Worm (Caenorhabditis elegans) whole organism, L4 larva: ENCODE data around the gene twk-23.

Experiments used
- F10B5.3 ChIP-seq: sonication (generic microtip); optimal IDR thresholded peaks from 2 replicates; lab custom pipeline; 2016; ENCODE audit warnings: mild to moderate bottlenecking, missing genetic modification characterization, missing compliant biosample characterization
- F44E2.7 ChIP-seq: fragments of 200-800 bp; sonication (Bioruptor generic); IDR thresholded peaks from 2 replicates; pipeline ENCODE4 v2.1.2; 2022; ENCODE audit warnings: missing genetic modification characterization, missing compliant biosample characterization
- Y105C5A.15 ChIP-seq: fragments of 200-800 bp; sonication (Bioruptor generic); IDR thresholded peaks from 2 replicates; pipeline ENCODE4 v1.3.6; 2022; ENCODE audit warnings: missing genetic modification characterization, missing compliant biosample characterization
- Y48G9A.11 ChIP-seq: fragments of 200-800 bp; sonication (Bioruptor generic); IDR thresholded peaks from 2 replicates; pipeline ENCODE4 v1.3.6; 2022; ENCODE audit warnings: missing genetic modification reagents, missing genetic modification characterization, missing compliant biosample characterization
- ZK337.2 ChIP-seq: fragments of 200-800 bp; sonication (Bioruptor generic); IDR thresholded peaks from 2 replicates; pipeline ENCODE4 v1.3.6; 2022; ENCODE audit warnings: missing genetic modification reagents, missing genetic modification characterization, missing compliant biosample characterization
- aly-2 ChIP-seq: sonication (generic microtip); optimal IDR thresholded peaks from 2 replicates; lab custom pipeline; 2018; ENCODE audit warnings: missing biosample characterization, missing genetic modification characterization
- arid-1 ChIP-seq: fragments of 200-800 bp; sonication (Bioruptor generic); conservative IDR thresholded peaks from 2 replicates; pipeline ENCODE4 v1.3.6; 2022; ENCODE audit warnings: missing genetic modification reagents, missing genetic modification characterization, missing compliant biosample characterization
- ceh-20 ChIP-seq: fragments of 200-800 bp; sonication (Bioruptor generic); IDR thresholded peaks from 2 replicates; pipeline ENCODE4 v1.3.6; 2022; ENCODE audit warnings: missing genetic modification reagents, missing genetic modification characterization, missing compliant biosample characterization
- ceh-82 ChIP-seq: sonication (generic microtip); optimal IDR thresholded peaks from 2 replicates; lab custom pipeline; 2017; ENCODE audit warnings: missing biosample characterization, missing genetic modification characterization
- daf-16 ChIP-seq, 3 experiments: sonication (generic microtip); optimal IDR thresholded peaks; 2 replicates each; lab custom pipeline; 2016 to 2017; ENCODE audit warnings: missing genetic modification characterization in 3 of 3, missing genetic modification reagents in 3 of 3, mild to moderate bottlenecking in 2 of 3, missing compliant biosample characterization in 2 of 3, missing biosample characterization in 1 of 3, moderate library complexity in 1 of 3
- daf-19 ChIP-seq: fragments of 200-800 bp; sonication (Bioruptor generic); conservative IDR thresholded peaks from 2 replicates; pipeline ENCODE4 v1.3.6; 2022; ENCODE audit warnings: missing genetic modification characterization, missing compliant biosample characterization
- daf-8 ChIP-seq: fragments of 200-800 bp; sonication (Bioruptor generic); IDR thresholded peaks from 2 replicates; pipeline ENCODE4 v1.3.6; 2022; ENCODE audit warnings: missing genetic modification characterization, missing compliant biosample characterization
- dmd-6 ChIP-seq: fragments of 200-800 bp; sonication (Bioruptor generic); IDR thresholded peaks from 2 replicates; pipeline ENCODE4 v1.3.6; 2022; ENCODE audit warnings: missing genetic modification reagents, missing genetic modification characterization, missing compliant biosample characterization
- dmd-8 ChIP-seq: fragments of 200-800 bp; sonication (Bioruptor generic); IDR thresholded peaks from 2 replicates; pipeline ENCODE4 v1.3.6; 2022; ENCODE audit warnings: missing genetic modification characterization, missing compliant biosample characterization
- dpl-1 ChIP-seq: fragments of 150-350 bp; optimal IDR thresholded peaks from 2 replicates; lab custom pipeline; 2014; ENCODE audit warnings: missing biosample characterization, missing genetic modification reagents, missing genetic modification characterization
- dve-1 ChIP-seq: sonication (generic microtip); optimal IDR thresholded peaks from 2 replicates; lab custom pipeline; 2017; ENCODE audit warnings: antibody characterized with exemption, mild to moderate bottlenecking, missing genetic modification characterization, missing compliant biosample characterization; ENCODE audit not compliant: insufficient read depth
- fos-1 ChIP-seq: fragments of 150-350 bp; optimal IDR thresholded peaks from 2 replicates; lab custom pipeline; 2014; ENCODE audit warnings: missing biosample characterization, missing genetic modification characterization
- hlh-11 ChIP-seq: fragments of 200-800 bp; sonication (Bioruptor generic); optimal IDR thresholded peaks from 2 replicates; lab custom pipeline; 2018; ENCODE audit warnings: mild to moderate bottlenecking, missing genetic modification characterization, missing compliant biosample characterization
- hlh-30 ChIP-seq: sonication (generic microtip); optimal IDR thresholded peaks from 2 replicates; lab custom pipeline; 2017; ENCODE audit warnings: antibody characterized with exemption, mild to moderate bottlenecking, missing genetic modification characterization, missing compliant biosample characterization; ENCODE audit not compliant: insufficient read depth
- hmg-1.1 ChIP-seq: fragments of 200-800 bp; sonication (Bioruptor generic); IDR thresholded peaks from 2 replicates; pipeline ENCODE4 v1.3.6; 2022; ENCODE audit warnings: missing genetic modification reagents, missing genetic modification characterization, missing compliant biosample characterization
- lim-7 ChIP-seq: fragments of 200-800 bp; sonication (Bioruptor generic); IDR thresholded peaks from 2 replicates; pipeline ENCODE4 v1.3.6; 2022; ENCODE audit warnings: missing genetic modification characterization, missing compliant biosample characterization
- lsy-2 ChIP-seq, 2 experiments: fragments of 150-350 bp in 1 of 2; sonication (generic microtip) in 1 of 2; optimal IDR thresholded peaks; 2 replicates each; lab custom pipeline; 2014 to 2017; ENCODE audit warnings: missing biosample characterization in 2 of 2, missing genetic modification characterization in 2 of 2
- madf-5 ChIP-seq, 2 experiments: fragments of 200-800 bp; sonication (Bioruptor generic); IDR thresholded peaks; 2 replicates each; pipeline ENCODE4 v1.3.6; 2022; ENCODE audit warnings: missing compliant biosample characterization in 2 of 2, missing genetic modification characterization in 2 of 2
- mdl-1 ChIP-seq, 2 experiments: fragments of 150-350 bp in 1 of 2; sonication (generic microtip) in 1 of 2; optimal IDR thresholded peaks; 2 replicates each; lab custom pipeline; 2014 to 2017; ENCODE audit warnings: missing biosample characterization in 2 of 2, missing genetic modification characterization in 2 of 2
- mdt-29 ChIP-seq: fragments of 200-800 bp; sonication (Bioruptor generic); IDR thresholded peaks from 2 replicates; pipeline ENCODE4 v1.3.6; 2022; ENCODE audit warnings: missing genetic modification reagents, missing genetic modification characterization, missing compliant biosample characterization
- mxl-3 ChIP-seq: fragments of 200-800 bp; sonication (Bioruptor generic); optimal IDR thresholded peaks from 2 replicates; lab custom pipeline; 2018; ENCODE audit warnings: mild to moderate bottlenecking, missing genetic modification characterization, missing compliant biosample characterization
- nhr-102 ChIP-seq: sonication (generic microtip); optimal IDR thresholded peaks from 2 replicates; lab custom pipeline; 2016; ENCODE audit warnings: mild to moderate bottlenecking, missing genetic modification characterization, moderate library complexity, missing compliant biosample characterization
- nhr-28 ChIP-seq: fragments of 150-350 bp; optimal IDR thresholded peaks from 2 replicates; lab custom pipeline; 2014; ENCODE audit warnings: missing biosample characterization, missing genetic modification characterization
- nhr-41 ChIP-seq: fragments of 200-800 bp; sonication (Bioruptor generic); IDR thresholded peaks from 2 replicates; pipeline ENCODE4 v1.3.6; 2022; ENCODE audit warnings: missing genetic modification reagents, missing genetic modification characterization, missing compliant biosample characterization
- nhr-6 ChIP-seq: fragments of 150-350 bp; optimal IDR thresholded peaks from 2 replicates; lab custom pipeline; 2014; ENCODE audit warnings: missing biosample characterization, missing genetic modification characterization
- nhr-76 ChIP-seq: fragments of 150-350 bp; optimal IDR thresholded peaks from 2 replicates; lab custom pipeline; 2014; ENCODE audit warnings: missing biosample characterization, missing genetic modification characterization
- nhr-77 ChIP-seq: fragments of 150-350 bp; optimal IDR thresholded peaks from 2 replicates; lab custom pipeline; 2014; ENCODE audit warnings: missing biosample characterization, missing genetic modification characterization
- php-3 ChIP-seq: fragments of 200-800 bp; sonication (Bioruptor generic); IDR thresholded peaks from 2 replicates; pipeline ENCODE4 v1.3.6; 2022; ENCODE audit warnings: missing genetic modification reagents, missing genetic modification characterization, missing compliant biosample characterization
- pqm-1 ChIP-seq: sonication (generic microtip); optimal IDR thresholded peaks from 2 replicates; lab custom pipeline; 2017; ENCODE audit warnings: missing biosample characterization, missing genetic modification characterization
- saeg-2 ChIP-seq: fragments of 200-800 bp; sonication (Bioruptor generic); IDR thresholded peaks from 2 replicates; pipeline ENCODE4 v1.3.6; 2022; ENCODE audit warnings: missing genetic modification reagents, missing genetic modification characterization, missing compliant biosample characterization
- sdz-12 ChIP-seq: fragments of 200-800 bp; sonication (Bioruptor generic); optimal IDR thresholded peaks from 2 replicates; lab custom pipeline; 2018; ENCODE audit warnings: mild to moderate bottlenecking, missing genetic modification characterization, missing compliant biosample characterization
- set-16 ChIP-seq: fragments of 200-800 bp; sonication (Bioruptor generic); IDR thresholded peaks from 2 replicates; pipeline ENCODE4 v1.3.6; 2022; ENCODE audit warnings: missing genetic modification reagents, missing genetic modification characterization, missing compliant biosample characterization
- unc-130 ChIP-seq: sonication (generic microtip); optimal IDR thresholded peaks from 2 replicates; lab custom pipeline; 2016; ENCODE audit warnings: missing genetic modification reagents, missing genetic modification characterization, missing compliant biosample characterization
- zfp-2 ChIP-seq: sonication (generic microtip); optimal IDR thresholded peaks from 2 replicates; lab custom pipeline; 2016; ENCODE audit warnings: mild to moderate bottlenecking, missing genetic modification characterization, missing compliant biosample characterization
- ztf-11 ChIP-seq: fragments of 150-350 bp; optimal IDR thresholded peaks from 2 replicates; lab custom pipeline; 2014; ENCODE audit warnings: missing biosample characterization, missing genetic modification characterization
- ztf-7 ChIP-seq: fragments of 150-350 bp; optimal IDR thresholded peaks from 2 replicates; lab custom pipeline; 2014; ENCODE audit warnings: missing biosample characterization, missing genetic modification characterization

The twk-23 gene

DNA sequence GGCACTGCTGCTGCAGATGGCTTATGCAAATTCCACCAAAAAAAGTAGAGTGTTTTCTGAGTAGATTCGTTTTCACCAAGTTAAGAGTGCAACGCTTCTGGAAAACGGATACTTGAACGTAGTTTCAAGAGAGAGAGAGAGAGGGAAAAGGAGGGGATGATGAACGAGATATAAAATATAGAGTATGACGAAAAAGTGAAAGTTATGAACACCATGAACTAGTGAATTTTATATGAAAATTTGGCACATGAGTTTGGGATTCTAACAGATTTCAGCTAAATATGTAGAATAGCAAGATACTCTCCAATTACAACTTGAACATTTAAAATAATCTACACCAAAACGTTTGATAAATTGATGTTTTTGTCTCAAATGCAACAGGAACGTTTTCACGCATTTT lies 13.6 kb downstream of the twk-23 start, which contains the start of gene obr-3:
TSS of gene obr-3 (minus strand) at position 101 of the 400 bp plus-strand sequence.
- TF ChIP-seq lsy-2 (tag; optimal IDR thresholded peaks at IDR 0.05; lab: Kevin White, UChicago) (no peak), ZK337.2 (GFP tag; lab: Robert Waterston, UW) (no peak), nhr-6 (tag; lab: Kevin White, UChicago) (no peak), sdz-12 (GFP tag; lab: Kevin White, UChicago) (no peak), dve-1 (tag; lab: Kevin White, UChicago) (no peak), unc-130 (GFP tag; lab: Kevin White, UChicago) (no peak), lim-7 (GFP tag; lab: Robert Waterston, UW) (no peak), daf-16 (GFP tag; optimal IDR thresholded peaks at IDR 0.05; lab: Kevin White, UChicago) (no peak), daf-16 (tag; optimal IDR thresholded peaks at IDR 0.05; lab: Kevin White, UChicago) (no peak), aly-2 (tag; lab: Kevin White, UChicago) (no peak), daf-8 (GFP tag; lab: Robert Waterston, UW) (no peak), fos-1 (tag; lab: Kevin White, UChicago) (no peak), dpl-1 (GFP tag; lab: Kevin White, UChicago) (no peak), set-16 (no peak), Y48G9A.11 (GFP tag; lab: Robert Waterston, UW) (no peak), nhr-102 (tag; lab: Kevin White, UChicago) (no peak)

DNA sequence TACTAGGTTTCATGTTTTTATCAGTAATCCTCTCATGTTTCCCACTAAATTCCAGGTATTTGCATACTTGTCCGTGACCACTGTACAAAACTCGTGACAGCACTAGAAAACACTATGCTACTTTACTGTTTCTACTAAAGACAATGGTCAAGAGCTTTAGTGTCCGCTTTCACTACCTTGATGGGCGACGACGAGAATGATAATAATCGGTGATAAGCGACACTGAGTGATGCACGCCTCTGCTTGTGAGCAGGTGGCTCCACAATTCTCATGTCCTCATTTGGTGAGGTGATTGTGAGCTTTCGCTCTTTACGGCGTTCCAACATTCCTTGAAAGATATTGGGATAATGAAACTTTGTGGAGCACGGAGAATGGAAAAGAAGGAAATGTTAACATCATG lies 20.1 kb downstream of the twk-23 start:
- TF ChIP-seq nhr-76: no peak
- TF ChIP-seq dmd-6 (GFP tag; lab: Robert Waterston, UW): peak; percentile 59
- no peak for TF ChIP-seq saeg-2 (GFP tag; lab: Robert Waterston, UW)
- peak; percentile 73 for TF ChIP-seq hlh-11 (tag; lab: Kevin White, UChicago)
- TF ChIP-seq zfp-2 (tag; lab: Kevin White, UChicago): no peak
- TF ChIP-seq hlh-30 (tag; lab: Kevin White, UChicago): peak; percentile 42
- 0 out of 2 replicates have a peak, but pooled peaks have one; percentile 31 for TF ChIP-seq php-3 (GFP tag; lab: Robert Waterston, UW)
- TF ChIP-seq daf-16 (GFP tag; optimal IDR thresholded peaks at IDR 0.05; lab: Kevin White, UChicago): no peak
- TF ChIP-seq daf-16 (tag; optimal IDR thresholded peaks at IDR 0.05; lab: Kevin White, UChicago): peak; percentile 33
- peak; percentile 60 for TF ChIP-seq nhr-28 (tag; lab: Kevin White, UChicago)
- peak; percentile 24 for TF ChIP-seq pqm-1 (tag; lab: Kevin White, UChicago)
- peak; percentile 65 for TF ChIP-seq dve-1 (tag; lab: Kevin White, UChicago)

ce11 chrX:13795879-13796278 lies 27.5 kb downstream of the twk-23 start:
- peak; percentile 56 for TF ChIP-seq set-16

- TF ChIP-seq mdt-29 (GFP tag; lab: Robert Waterston, UW) (peak; percentile 10; the same call in 1 of the 2 replicates), madf-5 (GFP tag; IDR thresholded peaks at IDR 0.05; lab: Robert Waterston, UW) (0 out of 4 replicates have a peak, but pooled peaks of 1 of the 2 experiments have one; percentile 12)
Measured at ce11 chrX:13795329-13795728, 28.1 kb downstream of the twk-23 start.

DNA sequence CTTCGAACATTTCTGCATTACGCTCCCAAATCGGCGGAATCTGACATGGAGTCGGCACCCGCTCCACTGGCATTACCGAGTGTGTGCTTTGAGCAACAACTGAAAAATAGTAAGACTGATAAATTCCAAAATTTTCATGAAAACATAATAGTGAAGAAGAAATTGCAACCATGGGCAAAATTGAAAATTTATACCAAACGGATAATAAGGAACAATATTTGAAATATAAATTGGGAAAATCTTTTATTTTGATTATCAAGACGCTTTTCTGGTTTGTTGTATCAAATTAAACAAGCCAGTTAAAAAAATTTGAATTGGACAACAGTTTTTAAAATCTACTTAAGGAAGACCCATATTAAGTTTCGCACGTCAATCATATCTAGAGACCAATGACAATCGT lies 29.9 kb downstream of the twk-23 start, which contains the start of gene ZK1086.2:
TSS of gene ZK1086.2 (minus strand) at position 101 of the 400 bp plus-strand sequence.
- no peak for TF ChIP-seq Y105C5A.15 (GFP tag; lab: Robert Waterston, UW)

DNA sequence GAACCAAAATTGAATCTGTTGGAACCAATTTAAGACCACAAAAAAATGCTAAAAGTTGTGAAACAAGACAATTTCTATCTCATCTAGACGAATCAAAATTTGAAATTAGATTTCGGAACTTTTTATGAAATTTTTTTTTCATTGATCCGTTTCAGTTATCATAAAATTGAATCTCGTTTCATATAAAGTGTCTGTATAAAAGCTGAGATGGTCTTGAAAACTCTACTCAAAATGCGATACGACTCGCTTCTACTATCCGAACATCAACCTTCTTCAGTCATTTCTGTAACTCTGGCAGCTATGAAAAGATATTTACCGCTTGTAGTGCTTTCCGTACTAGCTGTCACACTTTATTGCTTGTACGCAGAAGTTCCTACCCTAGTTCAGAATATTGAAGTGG lies 32.9 kb downstream of the twk-23 start, which contains the start of gene ZK1086.3:
TSS of gene ZK1086.3 (plus strand) at position 301 of the 400 bp plus-strand sequence.
- TF ChIP-seq ztf-11 (tag; lab: Kevin White, UChicago) (no peak), F44E2.7 (GFP tag; lab: Robert Waterston, UW) (no peak), daf-19 (no peak), nhr-77 (tag; lab: Kevin White, UChicago) (no peak), nhr-6 (tag; lab: Kevin White, UChicago) (no peak), dmd-8 (GFP tag; lab: Robert Waterston, UW) (no peak), F10B5.3 (tag; lab: Kevin White, UChicago) (no peak), ceh-20 (GFP tag; lab: Robert Waterston, UW) (no peak), hmg-1.1 (GFP tag; lab: Robert Waterston, UW) (no peak), ztf-7 (tag; lab: Kevin White, UChicago) (no peak), arid-1 (no peak), ceh-82 (tag; lab: Kevin White, UChicago) (no peak), mxl-3 (no peak), nhr-41 (no peak), mdl-1 (tag; optimal IDR thresholded peaks at IDR 0.05; lab: Kevin White, UChicago) (no peak), dve-1 (tag; lab: Kevin White, UChicago) (no peak)
